Worm (Caenorhabditis elegans): Measurements from ENCODE around the gene E03H12.4.

DNA sequence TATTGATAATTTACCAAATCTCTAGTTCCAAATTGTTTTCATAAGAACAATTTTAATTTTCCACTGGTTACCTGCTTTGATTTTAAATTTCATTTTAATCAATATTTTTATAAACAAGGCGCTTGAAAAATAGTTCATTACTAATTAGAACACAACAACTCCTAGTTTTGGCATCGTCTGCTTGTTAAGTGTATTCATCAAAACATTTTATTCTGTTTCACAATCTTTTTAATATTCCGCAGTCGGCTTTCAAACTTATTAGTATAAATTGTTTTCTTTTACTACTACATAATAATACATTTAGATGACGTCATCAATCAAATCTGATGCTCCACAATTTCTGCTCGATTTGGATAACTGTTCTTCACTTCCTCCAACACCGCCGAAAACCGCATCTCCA lies 20.1 kb downstream of the E03H12.4 start, which contains the start of gene pes-1:
- TF ChIP-seq unc-62 (GFP tag; optimal IDR thresholded peaks at IDR 0.05) (no peak), skn-1 (tag; optimal IDR thresholded peaks at IDR 0.05) (no peak), egl-27 (tag; optimal IDR thresholded peaks at IDR 0.05) (no peak), nhr-11 (tag; optimal IDR thresholded peaks at IDR 0.05) (no peak), mdl-1 (tag; optimal IDR thresholded peaks at IDR 0.05) (no peak), aly-2 (tag; optimal IDR thresholded peaks at IDR 0.05) (no peak), ztf-4 (tag; optimal IDR thresholded peaks at IDR 0.05) (no peak), nhr-10 (tag; optimal IDR thresholded peaks at IDR 0.05) (no peak), ztf-1 (GFP tag; conservative IDR thresholded peaks at IDR 0.05) (no peak), snpc-4 (tag; optimal IDR thresholded peaks at IDR 0.05) (no peak), elt-3 (tag; optimal IDR thresholded peaks at IDR 0.05) (no peak), nhr-23 (tag; optimal IDR thresholded peaks at IDR 0.05) (no peak)

Data from whole organism, L2 larva.